Worm (Caenorhabditis elegans) whole organism, L4 larva: ENCODE measurements around the gene C35B1.3.
A peak's percentile ranks its signal among the peaks of the same experiment; 100 is the strongest.

Experiments used
- F10B5.3 ChIP-seq: sonication (generic microtip); optimal IDR thresholded peaks from 2 replicates; lab custom pipeline; 2016; ENCODE audit warnings: mild to moderate bottlenecking, missing genetic modification characterization, missing compliant biosample characterization
- F26F4.8 ChIP-seq: fragments of 200-800 bp; sonication (Bioruptor generic); conservative IDR thresholded peaks from 2 replicates; pipeline ENCODE4 v1.3.6; 2022; ENCODE audit warnings: missing genetic modification characterization, missing compliant biosample characterization
- F49E8.2 ChIP-seq: sonication (generic microtip); optimal IDR thresholded peaks from 2 replicates; lab custom pipeline; 2016; ENCODE audit warnings: missing compliant biosample characterization, mild to moderate bottlenecking, missing genetic modification characterization, borderline replicate concordance
- R02D3.7 ChIP-seq: fragments of 150-350 bp; sonication (generic microtip); optimal IDR thresholded peaks from 3 replicates; lab custom pipeline; 2014; ENCODE audit warnings: missing biosample characterization, missing genetic modification characterization
- T26A8.4 ChIP-seq: fragments of 200-800 bp; sonication (Bioruptor generic); IDR thresholded peaks from 2 replicates; pipeline ENCODE4 v1.3.6; 2022; ENCODE audit warnings: missing genetic modification characterization, missing compliant biosample characterization
- ZK546.5 ChIP-seq, 2 experiments: sonication (generic microtip); optimal IDR thresholded peaks; 2 replicates each; lab custom pipeline; 2017; ENCODE audit warnings: missing biosample characterization in 2 of 2, missing genetic modification characterization in 2 of 2
- aha-1 ChIP-seq: fragments of 150-350 bp; peaks from one replicate; lab custom pipeline; 2014; ENCODE audit warnings: missing biosample characterization, missing genetic modification characterization
- ama-1 ChIP-seq: fragments of 150-350 bp; optimal IDR thresholded peaks from 2 replicates; lab custom pipeline; 2014; ENCODE audit warnings: inconsistent platforms, mixed read lengths
- attf-4 ChIP-seq: sonication (generic microtip); optimal IDR thresholded peaks from 3 replicates; lab custom pipeline; 2017; ENCODE audit warnings: missing biosample characterization, missing genetic modification characterization
- ceh-20 ChIP-seq: fragments of 200-800 bp; sonication (Bioruptor generic); IDR thresholded peaks from 2 replicates; pipeline ENCODE4 v1.3.6; 2022; ENCODE audit warnings: missing genetic modification reagents, missing genetic modification characterization, missing compliant biosample characterization
- ceh-44 ChIP-seq: fragments of 200-800 bp; sonication (Bioruptor generic); IDR thresholded peaks from 2 replicates; pipeline ENCODE4 v1.3.6; 2022; ENCODE audit warnings: missing genetic modification reagents, missing genetic modification characterization, missing compliant biosample characterization
- ceh-62 ChIP-seq: sonication (generic microtip); optimal IDR thresholded peaks from 2 replicates; lab custom pipeline; 2017; ENCODE audit warnings: missing biosample characterization, missing genetic modification characterization
- ceh-82 ChIP-seq: sonication (generic microtip); optimal IDR thresholded peaks from 2 replicates; lab custom pipeline; 2017; ENCODE audit warnings: missing biosample characterization, missing genetic modification characterization
- daf-16 ChIP-seq, 3 experiments: sonication (generic microtip); optimal IDR thresholded peaks; 2 replicates each; lab custom pipeline; 2016 to 2017; ENCODE audit warnings: missing genetic modification characterization in 3 of 3, missing genetic modification reagents in 3 of 3, mild to moderate bottlenecking in 2 of 3, missing compliant biosample characterization in 2 of 3, missing biosample characterization in 1 of 3, moderate library complexity in 1 of 3
- dmd-6 ChIP-seq: fragments of 200-800 bp; sonication (Bioruptor generic); IDR thresholded peaks from 2 replicates; pipeline ENCODE4 v1.3.6; 2022; ENCODE audit warnings: missing genetic modification reagents, missing genetic modification characterization, missing compliant biosample characterization
- dmd-8 ChIP-seq: fragments of 200-800 bp; sonication (Bioruptor generic); IDR thresholded peaks from 2 replicates; pipeline ENCODE4 v1.3.6; 2022; ENCODE audit warnings: missing genetic modification characterization, missing compliant biosample characterization
- dpl-1 ChIP-seq: fragments of 150-350 bp; optimal IDR thresholded peaks from 2 replicates; lab custom pipeline; 2014; ENCODE audit warnings: missing biosample characterization, missing genetic modification reagents, missing genetic modification characterization
- dve-1 ChIP-seq: sonication (generic microtip); optimal IDR thresholded peaks from 2 replicates; lab custom pipeline; 2017; ENCODE audit warnings: antibody characterized with exemption, mild to moderate bottlenecking, missing genetic modification characterization, missing compliant biosample characterization; ENCODE audit not compliant: insufficient read depth
- egl-27 ChIP-seq: sonication (generic microtip); optimal IDR thresholded peaks from 3 replicates; lab custom pipeline; 2017; ENCODE audit warnings: missing biosample characterization, missing genetic modification reagents, missing genetic modification characterization
- fkh-10 ChIP-seq: fragments of 150-350 bp; optimal IDR thresholded peaks from 2 replicates; lab custom pipeline; 2014; ENCODE audit warnings: missing biosample characterization, missing genetic modification reagents, missing genetic modification characterization
- fos-1 ChIP-seq: fragments of 150-350 bp; optimal IDR thresholded peaks from 2 replicates; lab custom pipeline; 2014; ENCODE audit warnings: missing biosample characterization, missing genetic modification characterization
- hif-1 ChIP-seq, 2 experiments: sonication (generic microtip); optimal IDR thresholded peaks; 2 replicates each; lab custom pipeline; 2016 to 2017; ENCODE audit warnings: missing compliant biosample characterization in 2 of 2, missing genetic modification characterization in 2 of 2, missing genetic modification reagents in 2 of 2, missing genotype in 2 of 2, mild to moderate bottlenecking in 1 of 2
- hlh-11 ChIP-seq: fragments of 200-800 bp; sonication (Bioruptor generic); optimal IDR thresholded peaks from 2 replicates; lab custom pipeline; 2018; ENCODE audit warnings: mild to moderate bottlenecking, missing genetic modification characterization, missing compliant biosample characterization
- jun-1 ChIP-seq: fragments of 150-350 bp; optimal IDR thresholded peaks from 2 replicates; lab custom pipeline; 2014; ENCODE audit warnings: missing biosample characterization, missing genetic modification reagents, missing genetic modification characterization
- lim-7 ChIP-seq: fragments of 200-800 bp; sonication (Bioruptor generic); IDR thresholded peaks from 2 replicates; pipeline ENCODE4 v1.3.6; 2022; ENCODE audit warnings: missing genetic modification characterization, missing compliant biosample characterization
- lin-15B ChIP-seq: fragments of 150-350 bp; sonication (generic microtip); optimal IDR thresholded peaks from 3 replicates; lab custom pipeline; 2014; ENCODE audit warnings: missing biosample characterization, missing genetic modification characterization
- lin-29 ChIP-seq: fragments of 200-800 bp; sonication (Bioruptor generic); IDR thresholded peaks from 2 replicates; pipeline ENCODE4 v1.3.6; 2022; ENCODE audit warnings: missing genetic modification reagents, missing genetic modification characterization, missing compliant biosample characterization
- lin-39 ChIP-seq: fragments of 150-350 bp; optimal IDR thresholded peaks from 2 replicates; lab custom pipeline; 2014; ENCODE audit warnings: missing biosample characterization, missing genetic modification reagents, missing genetic modification characterization
- lir-3 ChIP-seq: sonication (generic microtip); optimal IDR thresholded peaks from 2 replicates; lab custom pipeline; 2016; ENCODE audit warnings: mild to moderate bottlenecking, missing genetic modification characterization, missing compliant biosample characterization
- madf-5 ChIP-seq, 2 experiments: fragments of 200-800 bp; sonication (Bioruptor generic); IDR thresholded peaks; 2 replicates each; pipeline ENCODE4 v1.3.6; 2022; ENCODE audit warnings: missing compliant biosample characterization in 2 of 2, missing genetic modification characterization in 2 of 2
- mdl-1 ChIP-seq, 2 experiments: fragments of 150-350 bp in 1 of 2; sonication (generic microtip) in 1 of 2; optimal IDR thresholded peaks; 2 replicates each; lab custom pipeline; 2014 to 2017; ENCODE audit warnings: missing biosample characterization in 2 of 2, missing genetic modification characterization in 2 of 2
- mdt-29 ChIP-seq: fragments of 200-800 bp; sonication (Bioruptor generic); IDR thresholded peaks from 2 replicates; pipeline ENCODE4 v1.3.6; 2022; ENCODE audit warnings: missing genetic modification reagents, missing genetic modification characterization, missing compliant biosample characterization
- mxl-3 ChIP-seq: fragments of 200-800 bp; sonication (Bioruptor generic); optimal IDR thresholded peaks from 2 replicates; lab custom pipeline; 2018; ENCODE audit warnings: mild to moderate bottlenecking, missing genetic modification characterization, missing compliant biosample characterization
- nhr-28 ChIP-seq: fragments of 150-350 bp; optimal IDR thresholded peaks from 2 replicates; lab custom pipeline; 2014; ENCODE audit warnings: missing biosample characterization, missing genetic modification characterization
- nhr-42 ChIP-seq: fragments of 200-800 bp; sonication (Bioruptor generic); IDR thresholded peaks from 2 replicates; pipeline ENCODE4 v1.3.6; 2022; ENCODE audit warnings: missing genetic modification characterization, missing compliant biosample characterization
- nhr-77 ChIP-seq: fragments of 150-350 bp; optimal IDR thresholded peaks from 2 replicates; lab custom pipeline; 2014; ENCODE audit warnings: missing biosample characterization, missing genetic modification characterization
- pha-4 ChIP-seq, 2 experiments: fragments of 150-350 bp in 1 of 2; fragments of 200-800 bp in 1 of 2; sonication (Bioruptor generic) in 1 of 2; IDR thresholded peaks in 1 of 2; optimal IDR thresholded peaks in 1 of 2; 2 replicates each; pipeline versions ENCODE4 v1.3.6 to Lab custom; 2014 to 2022; ENCODE audit warnings: missing genetic modification characterization in 2 of 2, missing genetic modification reagents in 2 of 2, missing biosample characterization in 1 of 2, missing compliant biosample characterization in 1 of 2
- saeg-2 ChIP-seq: fragments of 200-800 bp; sonication (Bioruptor generic); IDR thresholded peaks from 2 replicates; pipeline ENCODE4 v1.3.6; 2022; ENCODE audit warnings: missing genetic modification reagents, missing genetic modification characterization, missing compliant biosample characterization
- spr-1 ChIP-seq: sonication (generic microtip); optimal IDR thresholded peaks from 2 replicates; lab custom pipeline; 2016; ENCODE audit warnings: mild to moderate bottlenecking, missing genetic modification characterization, missing compliant biosample characterization
- tag-97 ChIP-seq: fragments of 200-800 bp; sonication (Bioruptor generic); IDR thresholded peaks from 2 replicates; pipeline ENCODE4 v1.3.6; 2022; ENCODE audit warnings: missing genetic modification characterization, missing compliant biosample characterization
- tra-1 ChIP-seq: fragments of 200-800 bp; sonication (Bioruptor generic); IDR thresholded peaks from 2 replicates; pipeline ENCODE4 v1.3.6; 2022; ENCODE audit warnings: missing genetic modification reagents, missing genetic modification characterization, missing compliant biosample characterization
- unc-39 ChIP-seq: sonication (generic microtip); optimal IDR thresholded peaks from 2 replicates; lab custom pipeline; 2017; ENCODE audit warnings: missing biosample characterization, missing genetic modification characterization
- unc-62 ChIP-seq, 3 experiments: fragments of 150-350 bp in 1 of 3; sonication (generic microtip); optimal IDR thresholded peaks in 2 of 3; peaks in 1 of 3; 1 replicate in 1 of 3; 2 replicates in 2 of 3; lab custom pipeline; 2014 to 2017; ENCODE audit warnings: missing biosample characterization in 3 of 3, missing genetic modification characterization in 3 of 3, missing genetic modification reagents in 3 of 3, missing genotype in 1 of 3
- zfp-3 ChIP-seq: fragments of 200-800 bp; sonication (Bioruptor generic); conservative IDR thresholded peaks from 2 replicates; pipeline ENCODE4 v1.3.6; 2022; ENCODE audit warnings: missing genetic modification reagents, missing genetic modification characterization, missing compliant biosample characterization
- zip-11 ChIP-seq: fragments of 200-800 bp; sonication (Bioruptor generic); IDR thresholded peaks from 2 replicates; pipeline ENCODE4 v1.3.6; 2022; ENCODE audit warnings: missing genetic modification characterization, missing compliant biosample characterization
- ztf-11 ChIP-seq: fragments of 150-350 bp; optimal IDR thresholded peaks from 2 replicates; lab custom pipeline; 2014; ENCODE audit warnings: missing biosample characterization, missing genetic modification characterization
- ztf-7 ChIP-seq: fragments of 150-350 bp; optimal IDR thresholded peaks from 2 replicates; lab custom pipeline; 2014; ENCODE audit warnings: missing biosample characterization, missing genetic modification characterization

C35B1.3 gene

DNA sequence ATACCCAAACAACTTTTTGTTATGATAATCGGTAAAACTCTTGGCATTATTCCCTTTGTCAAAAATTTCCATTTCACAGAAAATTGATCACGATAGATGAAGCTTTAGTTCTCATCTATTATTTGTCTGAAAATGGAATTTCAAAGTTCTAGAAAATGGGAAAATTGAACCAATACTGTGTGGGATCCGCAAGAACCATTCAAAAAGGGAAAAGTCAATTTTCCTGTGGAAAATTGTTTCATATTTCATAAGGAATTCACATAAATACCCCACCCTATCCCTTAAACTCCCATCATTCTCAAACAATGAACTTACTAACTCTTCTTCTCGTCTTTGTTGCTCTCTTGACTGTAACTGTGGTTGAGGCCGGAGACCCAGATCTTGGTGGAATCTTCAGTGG, at the start of gene C35B1.3, which contains the start of gene C35B1.9:
TSS of gene C35B1.3 (plus strand) at position 306 of the 400 bp plus-strand sequence.
TSS of gene C35B1.9 (minus strand) at position 101 of the 400 bp plus-strand sequence.
- TF ChIP-seq ztf-7 (tag; lab: Kevin White, UChicago) (no peak), unc-62 (GFP tag; optimal IDR thresholded peaks at IDR 0.05 in 1 of 2; lab: Kevin White, UChicago) (peak in 1 of 2 experiments; percentile 11), unc-62 (tag; optimal IDR thresholded peaks at IDR 0.05; lab: Kevin White, UChicago) (no peak)

DNA sequence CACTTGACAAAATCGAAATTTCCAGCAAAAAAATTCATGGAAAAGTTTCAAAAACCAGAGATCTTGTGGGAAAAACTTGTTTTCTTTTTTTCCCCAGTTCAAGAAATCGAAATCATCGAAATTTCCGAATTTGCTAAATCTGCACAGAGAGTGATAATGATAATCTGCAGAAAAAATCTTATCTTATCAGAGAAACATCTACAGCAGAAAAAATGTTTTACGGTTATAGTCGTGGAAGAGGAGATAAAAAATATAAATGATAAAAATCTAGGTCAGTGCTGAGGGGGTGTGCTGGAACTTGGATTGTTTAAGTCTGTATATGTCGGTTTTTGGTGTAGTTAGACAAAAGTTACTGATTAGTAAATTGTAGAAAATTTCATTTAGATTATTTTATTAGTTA, 48.6 kb upstream of the C35B1.3 start:
- TF ChIP-seq daf-16 (GFP tag; optimal IDR thresholded peaks at IDR 0.05; lab: Kevin White, UChicago) (no peak), daf-16 (tag; optimal IDR thresholded peaks at IDR 0.05; lab: Kevin White, UChicago) (peak; percentile 32), saeg-2 (GFP tag; lab: Robert Waterston, UW) (no peak), dmd-6 (GFP tag; lab: Robert Waterston, UW) (peak; percentile 9; the same call in 1 of the 2 replicates), ceh-62 (tag; lab: Kevin White, UChicago) (no peak), nhr-28 (tag; lab: Kevin White, UChicago) (peak; percentile 19)

DNA sequence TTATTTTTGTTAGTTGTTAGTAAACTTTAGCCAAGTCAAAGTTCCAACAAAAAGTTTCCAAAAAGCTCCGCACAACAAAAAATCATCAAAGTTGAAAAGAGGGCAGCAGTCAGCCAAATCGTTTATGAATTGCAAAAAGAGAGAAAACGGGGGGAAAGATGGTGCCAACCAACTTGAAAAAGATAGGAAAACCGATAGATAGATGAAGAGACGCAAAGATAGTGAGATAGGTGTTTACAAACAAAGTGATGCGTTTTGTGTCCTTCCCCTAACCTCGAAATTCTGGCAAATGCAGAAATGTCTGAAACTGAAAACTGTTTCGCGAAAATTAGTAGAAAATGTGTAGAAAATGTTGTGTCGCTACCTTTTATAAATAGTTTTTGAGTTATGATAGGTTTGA, 47.5 kb upstream of the C35B1.3 start:
- TF ChIP-seq F26F4.8 (no peak), hif-1 (tag; optimal IDR thresholded peaks at IDR 0.05; lab: Kevin White, UChicago) (no peak), ceh-44 (GFP tag; lab: Robert Waterston, UW) (no peak), fkh-10 (GFP tag; lab: Kevin White, UChicago) (no peak), nhr-77 (tag; lab: Kevin White, UChicago) (no peak), attf-4 (tag; lab: Kevin White, UChicago) (no peak), unc-39 (no peak), ceh-20 (no peak), T26A8.4 (GFP tag; lab: Robert Waterston, UW) (no peak), lim-7 (no peak), pha-4 (GFP tag; IDR thresholded peaks at IDR 0.05; lab: Robert Waterston, UW) (no peak), pha-4 (tag; optimal IDR thresholded peaks at IDR 0.05; lab: Kevin White, UChicago) (no peak), fos-1 (tag; lab: Kevin White, UChicago) (no peak), dve-1 (peak; percentile 2), zip-11 (no peak), spr-1 (no peak), mdl-1 (tag; optimal IDR thresholded peaks at IDR 0.05; lab: Kevin White, UChicago) (no peak), nhr-42 (GFP tag; lab: Robert Waterston, UW) (no peak), ztf-11 (no peak), mdt-29 (GFP tag; lab: Robert Waterston, UW) (no peak), lin-15B (tag; lab: Kevin White, UChicago) (no peak), egl-27 (tag; lab: Kevin White, UChicago) (no peak), F10B5.3 (no peak), lin-39 (no peak), aha-1 (tag; lab: Kevin White, UChicago) (peak; percentile 88), F49E8.2 (tag; lab: Kevin White, UChicago) (no peak), nhr-28 (tag; lab: Kevin White, UChicago) (peak; percentile 15), lin-29 (GFP tag; lab: Robert Waterston, UW) (no peak), dmd-8 (GFP tag; lab: Robert Waterston, UW) (no peak), tra-1 (GFP tag; lab: Robert Waterston, UW) (no peak), daf-16 (GFP tag; optimal IDR thresholded peaks at IDR 0.05; lab: Kevin White, UChicago) (peak in 1 of 2 experiments; percentile 27), daf-16 (tag; optimal IDR thresholded peaks at IDR 0.05; lab: Kevin White, UChicago) (peak; percentile 80), lir-3 (tag; lab: Kevin White, UChicago) (no peak), hlh-11 (peak; percentile 12), ceh-82 (no peak), mxl-3 (no peak), R02D3.7 (tag; lab: Kevin White, UChicago) (no peak), madf-5 (GFP tag; IDR thresholded peaks at IDR 0.05; lab: Robert Waterston, UW) (no peak), jun-1 (tag; lab: Kevin White, UChicago) (no peak), dpl-1 (peak; percentile 25), zfp-3 (no peak), ama-1 (lab: Kevin White, UChicago) (no peak), tag-97 (GFP tag; lab: Robert Waterston, UW) (no peak), ZK546.5 (tag; optimal IDR thresholded peaks at IDR 0.05; lab: Kevin White, UChicago) (no peak)
